Fruit fly (Drosophila melanogaster) whole organism, wandering third instar larva: Measurements from ENCODE around the gene Rpp21.

Source experiments
- Abd-B ChIP-seq: fragments of >200 bp; optimal IDR thresholded peaks from 2 replicates; lab custom pipeline; 2017; ENCODE audit warnings: missing biosample characterization, missing genetic modification characterization
- CG9705 ChIP-seq: fragments of 200-800 bp; sonication (Bioruptor generic); optimal IDR thresholded peaks from 2 replicates; lab custom pipeline; 2018; ENCODE audit warnings: missing biosample characterization, mild to moderate bottlenecking, missing genetic modification characterization
- CrebA ChIP-seq: fragments of 200-800 bp; sonication (Bioruptor generic); optimal IDR thresholded peaks from 2 replicates; lab custom pipeline; 2016; ENCODE audit warnings: missing biosample characterization, mild to moderate bottlenecking, missing genetic modification characterization, borderline replicate concordance
- Dfd ChIP-seq: fragments of >200 bp; optimal IDR thresholded peaks from 2 replicates; lab custom pipeline; 2017; ENCODE audit warnings: missing biosample characterization, missing genetic modification characterization
- GATAd ChIP-seq: sonication (Bioruptor generic); optimal IDR thresholded peaks from 2 replicates; lab custom pipeline; 2016; ENCODE audit warnings: missing biosample characterization, missing genetic modification characterization
- HLH106 ChIP-seq: fragments of 200-800 bp; optimal IDR thresholded peaks from 3 replicates; lab custom pipeline; 2019; ENCODE audit warnings: missing biosample characterization, mild to moderate bottlenecking, missing genetic modification characterization, moderate library complexity
- Hnf4 ChIP-seq: fragments of 200-800 bp; sonication (Bioruptor generic); optimal IDR thresholded peaks from 2 replicates; lab custom pipeline; 2016; ENCODE audit warnings: missing biosample characterization, mild to moderate bottlenecking, missing genetic modification characterization
- Hr78 ChIP-seq: fragments of >200 bp; optimal IDR thresholded peaks from 2 replicates; lab custom pipeline; 2017; ENCODE audit warnings: missing biosample characterization, missing genetic modification characterization
- Hr83 ChIP-seq: fragments of 200-300 bp; sonication (Bioruptor generic); optimal IDR thresholded peaks from 2 replicates; lab custom pipeline; 2016; ENCODE audit warnings: missing biosample characterization, mild to moderate bottlenecking, missing genetic modification characterization, moderate library complexity; ENCODE audit not compliant: poor library complexity, severe bottlenecking
- Jra ChIP-seq: sonication (Bioruptor generic); optimal IDR thresholded peaks from 2 replicates; lab custom pipeline; 2016; ENCODE audit warnings: missing biosample characterization, missing genetic modification characterization
- Mio ChIP-seq: sonication (Bioruptor generic); optimal IDR thresholded peaks from 2 replicates; lab custom pipeline; 2016; ENCODE audit warnings: missing biosample characterization, missing genetic modification characterization
- N ChIP-seq: fragments of >200 bp; optimal IDR thresholded peaks from 2 replicates; lab custom pipeline; 2018; ENCODE audit warnings: missing biosample characterization, missing external identifiers, missing genetic modification characterization
- OdsH ChIP-seq: fragments of 200-800 bp; sonication (Bioruptor generic); optimal IDR thresholded peaks from 2 replicates; lab custom pipeline; 2016; ENCODE audit warnings: missing biosample characterization, mild to moderate bottlenecking, missing genetic modification characterization
- Rel ChIP-seq, 2 experiments: fragments of 200-800 bp; sonication (Bioruptor generic) in 1 of 2; optimal IDR thresholded peaks; 2 replicates in 1 of 2; 3 replicates in 1 of 2; lab custom pipeline; 2016 to 2019; ENCODE audit warnings: mild to moderate bottlenecking in 2 of 2, missing biosample characterization in 2 of 2, missing genetic modification characterization in 2 of 2, moderate library complexity in 1 of 2
- Sp1 ChIP-seq: fragments of 200-800 bp; sonication (Bioruptor generic); optimal IDR thresholded peaks from 3 replicates; lab custom pipeline; 2019; ENCODE audit warnings: missing biosample characterization, mild to moderate bottlenecking, missing genetic modification characterization, moderate library complexity
- br ChIP-seq: fragments of 200-800 bp; sonication (Bioruptor generic); optimal IDR thresholded peaks from 2 replicates; lab custom pipeline; 2016; ENCODE audit warnings: missing biosample characterization, missing genetic modification characterization
- brk ChIP-seq: fragments of 200-800 bp; sonication (Bioruptor generic); optimal IDR thresholded peaks from 2 replicates; lab custom pipeline; 2016; ENCODE audit warnings: missing biosample characterization, mild to moderate bottlenecking, missing genetic modification characterization
- dl ChIP-seq, 2 experiments: fragments of 175-275, 200-275 bp in 1 of 2; fragments of 200-275 bp in 1 of 2; sonication (Bioruptor generic); optimal IDR thresholded peaks; lab custom pipeline; 2018; ENCODE audit warnings: mild to moderate bottlenecking in 2 of 2, missing biosample characterization in 2 of 2, missing genetic modification characterization in 2 of 2, moderate library complexity in 2 of 2; ENCODE audit not compliant: partially characterized antibody in 2 of 2, insufficient read depth in 1 of 2
- dmrt93B ChIP-seq: fragments of 200-800 bp; sonication (Bioruptor generic); optimal IDR thresholded peaks from 2 replicates; lab custom pipeline; 2018; ENCODE audit warnings: missing biosample characterization, mild to moderate bottlenecking, missing genetic modification characterization
- dsf ChIP-seq: sonication (Bioruptor generic); optimal IDR thresholded peaks from 2 replicates; lab custom pipeline; 2016; ENCODE audit warnings: missing biosample characterization, missing genetic modification characterization, borderline replicate concordance
- ey ChIP-seq: fragments of 200-800 bp; sonication (Bioruptor generic); optimal IDR thresholded peaks from 2 replicates; lab custom pipeline; 2016; ENCODE audit warnings: missing biosample characterization, missing genetic modification characterization
- foxo ChIP-seq, 2 experiments: fragments of 200-800 bp; sonication (Bioruptor generic); optimal IDR thresholded peaks; 2 replicates in 1 of 2; 3 replicates in 1 of 2; lab custom pipeline; 2016 to 2017; ENCODE audit warnings: missing biosample characterization in 2 of 2, missing genetic modification characterization in 2 of 2
- fru ChIP-seq: fragments of 200-800 bp; sonication (Bioruptor generic); optimal IDR thresholded peaks from 3 replicates; lab custom pipeline; 2016; ENCODE audit warnings: missing biosample characterization, mild to moderate bottlenecking, missing genetic modification characterization
- h ChIP-seq: fragments of 200-800 bp; sonication (Bioruptor generic); optimal IDR thresholded peaks from 3 replicates; lab custom pipeline; 2016; ENCODE audit warnings: missing biosample characterization, mild to moderate bottlenecking, missing genetic modification characterization
- jim ChIP-seq: fragments of 175-275, 200-325 bp; sonication (Bioruptor generic); optimal IDR thresholded peaks from 2 replicates; lab custom pipeline; 2016; ENCODE audit warnings: missing biosample characterization, mild to moderate bottlenecking, missing genetic modification characterization
- lola ChIP-seq: fragments of >200 bp; optimal IDR thresholded peaks from 2 replicates; lab custom pipeline; 2017; ENCODE audit warnings: missing biosample characterization, missing genetic modification characterization
- psq ChIP-seq: fragments of 200-800 bp; sonication (Bioruptor generic); optimal IDR thresholded peaks from 3 replicates; lab custom pipeline; 2017; ENCODE audit warnings: missing biosample characterization, mild to moderate bottlenecking, missing genetic modification characterization, moderate library complexity
- rgr ChIP-seq: fragments of 200-800 bp; sonication (Bioruptor generic); optimal IDR thresholded peaks from 3 replicates; lab custom pipeline; 2016; ENCODE audit warnings: missing biosample characterization, mild to moderate bottlenecking, missing genetic modification characterization
- sage ChIP-seq: fragments of 200-800 bp; sonication (Bioruptor generic); optimal IDR thresholded peaks from 2 replicates; lab custom pipeline; 2016; ENCODE audit warnings: missing biosample characterization, mild to moderate bottlenecking, missing genetic modification characterization
- sv ChIP-seq: fragments of 200-800 bp; sonication (Bioruptor generic); optimal IDR thresholded peaks from 3 replicates; lab custom pipeline; 2016; ENCODE audit warnings: missing biosample characterization, missing genetic modification characterization
- tai ChIP-seq: sonication (Bioruptor generic); optimal IDR thresholded peaks from 2 replicates; lab custom pipeline; 2016; ENCODE audit warnings: missing biosample characterization, missing genetic modification characterization
- usp ChIP-seq: fragments of >200 bp; optimal IDR thresholded peaks from 2 replicates; lab custom pipeline; 2017; ENCODE audit warnings: missing biosample characterization, missing genetic modification characterization
- woc ChIP-seq: sonication (Bioruptor generic); optimal IDR thresholded peaks from 2 replicates; lab custom pipeline; 2016; ENCODE audit warnings: missing biosample characterization, mild to moderate bottlenecking, missing genetic modification characterization

Rpp21 gene

DNA sequence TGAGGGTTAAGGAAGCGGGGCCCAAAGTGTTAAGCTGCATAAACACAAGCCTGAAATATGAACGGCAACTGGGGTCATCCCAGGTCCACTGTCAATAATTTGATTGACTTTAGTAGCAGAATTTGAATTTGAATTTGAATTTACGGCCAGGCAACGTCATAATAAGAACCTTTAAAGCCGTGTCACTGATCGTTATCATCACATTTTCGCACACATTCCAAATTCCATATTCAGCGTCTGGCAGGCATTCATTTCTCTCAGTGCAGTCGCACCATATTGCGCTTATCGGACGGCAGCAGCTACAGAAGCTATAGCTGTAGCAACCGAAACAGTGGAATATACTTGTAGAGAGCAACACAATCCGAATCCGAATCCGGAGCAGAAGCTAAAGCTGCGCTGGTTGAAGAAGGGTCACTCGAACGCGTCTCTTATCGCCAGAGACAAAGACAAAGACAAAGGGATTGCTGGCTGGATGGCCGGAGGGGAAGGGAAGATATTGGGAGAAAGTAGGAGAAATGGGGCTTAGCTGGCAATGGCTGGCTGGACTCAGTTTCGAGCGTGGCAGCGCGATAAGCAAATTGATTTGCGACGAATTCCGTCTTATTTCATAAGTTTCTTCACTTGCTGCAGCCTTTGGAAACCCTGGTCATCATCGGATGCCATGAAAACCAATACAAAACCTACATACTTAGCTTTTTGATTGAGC, 22.3 kb downstream of the Rpp21 start:
- TF ChIP-seq foxo (GFP tag; optimal IDR thresholded peaks at IDR 0.05; lab: Kevin White, UChicago): peak in 1 of 2 experiments; percentile 78
- TF ChIP-seq N: no peak
- peak; percentile 40 for TF ChIP-seq dmrt93B (GFP tag; lab: Kevin White, UChicago)
- TF ChIP-seq ey (GFP tag; lab: Kevin White, UChicago): peak; percentile 61
- peak; percentile 58 for TF ChIP-seq OdsH (GFP tag; lab: Kevin White, UChicago)
- TF ChIP-seq Rel (GFP tag; optimal IDR thresholded peaks at IDR 0.05; lab: Kevin White, UChicago): no peak
- peak; percentile 17 for TF ChIP-seq Rel (tag; optimal IDR thresholded peaks at IDR 0.05; lab: Kevin White, UChicago)
- TF ChIP-seq woc (GFP tag; lab: Kevin White, UChicago): no peak
- peak; percentile 62 for TF ChIP-seq HLH106 (tag; lab: Kevin White, UChicago)
- peak; percentile 52 for TF ChIP-seq Sp1 (GFP tag; lab: Kevin White, UChicago)
- no peak for TF ChIP-seq Hr78
- TF ChIP-seq sage (GFP tag; lab: Kevin White, UChicago): no peak
- TF ChIP-seq fru (GFP tag; lab: Kevin White, UChicago): peak; percentile 67
- TF ChIP-seq Jra (GFP tag; lab: Kevin White, UChicago): peak; percentile 32
- TF ChIP-seq psq (GFP tag; lab: Kevin White, UChicago): peak; percentile 47
- peak; percentile 41 for TF ChIP-seq brk (GFP tag; lab: Kevin White, UChicago)
- TF ChIP-seq rgr (GFP tag; lab: Kevin White, UChicago): peak; percentile 73
- TF ChIP-seq usp (GFP tag; lab: Kevin White, UChicago): no peak
- peak; percentile 68 for TF ChIP-seq Hnf4 (GFP tag; lab: Kevin White, UChicago)
- peak; percentile 69 for TF ChIP-seq br
- no peak for TF ChIP-seq Dfd (GFP tag; lab: Kevin White, UChicago)
- peak; percentile 31 for TF ChIP-seq Hr83 (GFP tag; lab: Kevin White, UChicago)
- TF ChIP-seq h (GFP tag; lab: Kevin White, UChicago): peak; percentile 75
- TF ChIP-seq, all 38 proteins: peak for 16

DNA sequence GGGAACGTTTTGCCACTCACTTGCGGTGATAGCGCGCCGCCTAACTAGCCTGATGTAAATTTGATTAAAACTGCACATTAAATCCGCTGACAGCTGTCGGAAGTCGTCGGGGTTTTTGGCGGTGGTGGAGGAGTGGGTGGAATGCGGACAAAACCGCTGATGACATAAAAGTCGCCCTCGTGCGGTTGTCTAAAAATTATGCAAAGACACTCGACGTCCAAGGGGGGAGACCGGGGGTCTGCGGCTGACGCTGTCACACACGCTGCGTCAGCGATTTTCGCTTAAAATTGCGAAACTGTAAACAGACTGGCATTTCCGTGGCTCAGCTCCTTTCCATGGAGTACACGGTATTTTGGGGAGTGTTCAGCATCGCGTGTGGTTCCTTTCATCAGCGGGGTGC, 25.8 kb downstream of the Rpp21 start:
- no peak for TF ChIP-seq N
- no peak for TF ChIP-seq Mio (GFP tag; lab: Kevin White, UChicago)
- no peak for TF ChIP-seq lola (GFP tag; lab: Kevin White, UChicago)
- TF ChIP-seq dl (GFP tag; optimal IDR thresholded peaks at IDR 0.05; lab: Kevin White, UChicago; ENCODE audit: insufficient read depth in 1 of 2, partially characterized antibody in 2 of 2): no peak
- TF ChIP-seq CG9705 (GFP tag; lab: Kevin White, UChicago): no peak
- TF ChIP-seq jim (GFP tag; lab: Kevin White, UChicago): no peak
- no peak for TF ChIP-seq GATAd (GFP tag; lab: Kevin White, UChicago)
- TF ChIP-seq CrebA (GFP tag; lab: Kevin White, UChicago): no peak
- no peak for TF ChIP-seq Jra (GFP tag; lab: Kevin White, UChicago)
- no peak for TF ChIP-seq brk (GFP tag; lab: Kevin White, UChicago)
- no peak for TF ChIP-seq OdsH (GFP tag; lab: Kevin White, UChicago)
- TF ChIP-seq Sp1 (GFP tag; lab: Kevin White, UChicago): no peak
- TF ChIP-seq tai (GFP tag; lab: Kevin White, UChicago): no peak
- TF ChIP-seq sv (GFP tag; lab: Kevin White, UChicago): no peak
- TF ChIP-seq Hr78: no peak
- no peak for TF ChIP-seq rgr (GFP tag; lab: Kevin White, UChicago)
- TF ChIP-seq Dfd (GFP tag; lab: Kevin White, UChicago): no peak
- no peak for TF ChIP-seq fru (GFP tag; lab: Kevin White, UChicago)
- TF ChIP-seq ey (GFP tag; lab: Kevin White, UChicago): no peak
- TF ChIP-seq, all 38 proteins: peak for 0

dm6 chrX:1063143-1063542, 32.6 kb downstream of the Rpp21 start:
- TF ChIP-seq OdsH (GFP tag; lab: Kevin White, UChicago) (no peak), Jra (GFP tag; lab: Kevin White, UChicago) (no peak), sage (GFP tag; lab: Kevin White, UChicago) (no peak), dsf (no peak), woc (GFP tag; lab: Kevin White, UChicago) (no peak), foxo (GFP tag; optimal IDR thresholded peaks at IDR 0.05; lab: Kevin White, UChicago) (no peak), Abd-B (GFP tag; lab: Kevin White, UChicago) (no peak), Sp1 (GFP tag; lab: Kevin White, UChicago) (no peak)
